Fruit fly (Drosophila melanogaster): ENCODE results near the gene SkpA.

DNA sequence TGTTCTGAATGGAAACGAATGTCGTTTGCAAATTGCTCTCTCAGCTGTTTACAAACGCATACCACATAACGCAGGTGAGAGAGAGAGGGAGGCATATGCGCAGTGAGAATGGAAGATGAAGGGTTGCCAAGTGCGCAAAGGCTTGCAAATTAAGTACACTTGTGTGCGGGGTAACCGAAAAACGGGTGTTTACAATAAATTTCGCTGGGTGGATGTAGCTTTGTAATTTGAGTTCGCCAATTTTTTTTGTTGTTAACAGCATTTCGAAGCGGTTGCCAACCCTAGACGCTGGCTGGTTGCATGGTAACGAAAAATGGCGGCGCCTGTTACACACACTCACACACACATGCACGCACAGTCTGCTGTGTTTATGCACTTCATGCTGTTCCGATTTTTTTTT lies 965 bp upstream of the SkpA start:
- TF ChIP-seq ovo (GFP tag; optimal IDR thresholded peaks at IDR 0.05) (peak; percentile 94), kay (GFP tag; ENCODE audit: borderline replicate concordance) (no peak)

Measured in whole organism, adult.